Worm (Caenorhabditis elegans): ENCODE measurements around the gene F13E9.9.

The F13E9.9 gene

DNA sequence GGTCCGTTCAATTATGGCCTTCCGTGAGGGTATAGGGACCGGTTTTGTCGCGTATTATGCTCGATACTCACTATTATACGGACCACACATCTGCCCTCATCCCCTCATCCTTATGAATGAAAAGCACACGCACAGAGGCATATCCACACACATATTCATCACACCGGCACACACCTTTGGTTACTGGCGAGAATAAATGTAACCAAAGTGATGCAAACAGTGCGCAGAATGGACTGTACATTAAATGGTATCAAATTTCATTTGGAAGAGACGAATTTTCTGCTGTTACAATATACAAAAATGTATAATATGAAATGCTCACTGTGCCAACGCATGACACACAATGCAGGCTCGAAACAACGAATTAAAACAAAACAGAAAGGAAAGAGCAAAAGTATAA, 29.3 kb downstream of the F13E9.9 start:
- TF ChIP-seq ztf-4 (tag; optimal IDR thresholded peaks at IDR 0.05) (no peak), ces-1 (GFP tag; optimal IDR thresholded peaks at IDR 0.05) (no peak), nhr-84 (tag; optimal IDR thresholded peaks at IDR 0.05) (no peak), nhr-85 (tag) (no peak), pax-3 (tag; optimal IDR thresholded peaks at IDR 0.05) (no peak), C34B4.2 (tag; optimal IDR thresholded peaks at IDR 0.05) (no peak), unc-86 (tag; optimal IDR thresholded peaks at IDR 0.05) (no peak), lin-13 (GFP tag; optimal IDR thresholded peaks at IDR 0.05) (no peak), nhr-76 (tag; optimal IDR thresholded peaks at IDR 0.05) (no peak), nhr-47 (tag; optimal IDR thresholded peaks at IDR 0.05) (no peak), ztf-11 (tag; optimal IDR thresholded peaks at IDR 0.05) (no peak), sox-4 (tag; optimal IDR thresholded peaks at IDR 0.05) (no peak), tbx-2 (tag; optimal IDR thresholded peaks at IDR 0.05) (no peak), ceh-8 (GFP tag; optimal IDR thresholded peaks at IDR 0.05) (no peak), aly-2 (tag; optimal IDR thresholded peaks at IDR 0.05) (no peak), lsy-2 (tag; optimal IDR thresholded peaks at IDR 0.05) (no peak), mef-2 (tag; optimal IDR thresholded peaks at IDR 0.05) (no peak), mdl-1 (tag; optimal IDR thresholded peaks at IDR 0.05) (no peak), efl-1 (optimal IDR thresholded peaks at IDR 0.05) (no peak), efl-1 (GFP tag; optimal IDR thresholded peaks at IDR 0.05 in 1 of 2) (no peak), lin-35 (GFP tag; optimal IDR thresholded peaks at IDR 0.05) (no peak)

DNA sequence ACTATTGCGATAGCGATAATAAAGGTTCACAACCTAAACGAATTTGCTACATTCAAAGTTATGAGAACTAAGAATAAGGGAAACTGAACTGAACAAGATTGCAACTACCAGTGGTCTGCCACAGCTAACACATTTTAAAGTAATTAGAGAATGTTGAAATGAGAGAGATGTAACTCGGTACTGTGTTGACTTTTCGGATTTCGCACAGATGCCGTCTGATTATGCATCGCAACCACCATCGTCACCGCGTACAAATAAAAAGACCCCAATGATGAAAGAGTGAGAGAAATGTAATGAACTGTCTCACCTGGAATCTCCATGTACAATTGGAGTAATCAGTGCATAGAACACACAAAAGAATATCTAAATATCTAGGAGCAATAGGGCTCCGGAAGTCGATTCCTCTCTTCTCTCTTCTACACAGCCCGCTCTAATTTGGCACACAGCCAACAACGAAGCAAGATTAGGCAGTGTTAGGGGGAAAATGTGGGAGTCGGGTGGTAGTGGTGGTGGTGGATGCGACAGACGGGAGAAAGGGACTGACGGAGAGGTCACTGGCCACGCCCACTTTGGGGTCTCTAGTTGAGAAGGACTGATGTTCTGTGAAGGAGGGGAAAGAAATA, 30.3 kb downstream of the F13E9.9 start, which contains the start of gene F13E9.11:
TSS of gene F13E9.11 (minus strand) at position 507 of the 623 bp plus-strand sequence.
- TF ChIP-seq lin-14 (GFP tag; optimal IDR thresholded peaks at IDR 0.05), result peak; percentile 74
- TF ChIP-seq tbx-2 (tag; optimal IDR thresholded peaks at IDR 0.05), result peak; percentile 15
- TF ChIP-seq nhr-47 (tag; optimal IDR thresholded peaks at IDR 0.05), result peak; percentile 2
- TF ChIP-seq efl-3 (GFP tag; optimal IDR thresholded peaks at IDR 0.05), result no peak
- no peak for TF ChIP-seq blmp-1 (tag; optimal IDR thresholded peaks at IDR 0.05)
- peak in 1 of 3 experiments; percentile 43 for TF ChIP-seq ceh-82 (tag; optimal IDR thresholded peaks at IDR 0.05)
- TF ChIP-seq C34B4.2 (tag; optimal IDR thresholded peaks at IDR 0.05), result no peak
- TF ChIP-seq rnt-1 (tag; optimal IDR thresholded peaks at IDR 0.05), result peak; percentile 4

DNA sequence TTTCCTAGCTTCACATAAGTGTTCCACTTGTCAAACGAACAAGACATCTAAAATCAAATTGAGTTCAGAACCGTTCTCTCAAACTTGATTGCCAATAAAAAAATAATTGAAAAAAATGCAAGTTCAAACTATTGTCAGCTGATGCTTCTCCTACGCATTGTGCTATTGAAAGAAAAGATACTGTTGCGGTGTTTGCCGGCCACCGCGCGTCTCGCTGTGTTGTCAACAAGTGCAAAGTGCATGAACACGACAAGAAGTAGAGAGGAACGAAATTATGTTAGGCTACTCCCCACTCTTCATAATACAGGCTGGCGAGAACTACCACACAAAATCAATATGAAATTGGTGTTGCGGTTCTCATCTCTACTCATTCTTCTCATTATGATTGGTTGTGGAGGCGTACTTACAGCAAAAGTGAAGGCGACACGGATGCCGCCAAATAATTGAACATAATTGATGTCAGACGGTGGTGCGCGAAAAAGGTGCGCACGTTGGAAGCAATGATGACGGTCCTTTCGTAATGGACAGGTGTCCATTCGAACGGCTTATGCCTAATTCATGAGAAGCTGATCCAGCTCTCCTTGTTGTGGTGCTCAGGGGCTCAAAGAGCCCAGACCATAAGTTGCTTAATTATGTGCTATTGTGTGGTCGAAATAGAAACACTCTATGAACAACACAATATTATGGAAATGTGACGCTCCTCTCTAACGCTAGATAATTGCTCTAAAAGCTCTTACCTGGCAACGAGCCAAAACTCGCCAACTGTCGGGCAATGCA, 31.4 kb downstream of the F13E9.9 start:
- TF ChIP-seq mdl-1 (tag; optimal IDR thresholded peaks at IDR 0.05), result no peak
- TF ChIP-seq fkh-10 (GFP tag; optimal IDR thresholded peaks at IDR 0.05), result no peak
- TF ChIP-seq ceh-88 (GFP tag; IDR thresholded peaks at IDR 0.05), result no peak
- TF ChIP-seq ztf-11 (tag; optimal IDR thresholded peaks at IDR 0.05), result no peak
- TF ChIP-seq unc-86 (tag; optimal IDR thresholded peaks at IDR 0.05), result no peak
- no peak for TF ChIP-seq pqm-1 (tag; optimal IDR thresholded peaks at IDR 0.05)
- no peak for TF ChIP-seq mep-1 (tag; optimal IDR thresholded peaks at IDR 0.05)
- no peak for TF ChIP-seq efl-1 (optimal IDR thresholded peaks at IDR 0.05)
- peak in 1 of 2 experiments; percentile 59 for TF ChIP-seq efl-1 (GFP tag; optimal IDR thresholded peaks at IDR 0.05 in 1 of 2)

DNA sequence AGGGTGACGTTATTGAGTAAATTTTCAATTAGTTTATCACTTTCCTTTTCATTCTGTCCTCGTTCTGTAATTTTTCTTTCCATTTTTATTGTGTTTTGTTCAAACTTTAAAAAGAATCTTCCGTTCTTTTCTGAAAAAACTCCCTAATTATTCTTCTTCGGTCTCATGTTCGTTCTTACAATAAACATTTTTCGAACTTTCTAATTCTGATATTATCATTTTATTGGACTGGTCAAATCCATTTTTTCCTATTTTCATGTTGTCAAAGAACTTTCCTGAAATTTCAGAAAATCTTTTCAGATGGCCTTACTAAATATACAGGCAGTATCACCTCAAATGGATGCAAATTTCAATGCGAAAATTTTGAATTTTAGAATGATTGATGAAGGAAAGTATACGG, 35.0 kb downstream of the F13E9.9 start, which contains the start of gene nish-1:
TSS of gene nish-1 (plus strand) at position 301 of the 400 bp plus-strand sequence.
- no peak for TF ChIP-seq blmp-1 (tag; optimal IDR thresholded peaks at IDR 0.05)
- TF ChIP-seq pax-3 (tag; optimal IDR thresholded peaks at IDR 0.05), result no peak
- no peak for TF ChIP-seq pqm-1 (tag; optimal IDR thresholded peaks at IDR 0.05)
- TF ChIP-seq nhr-76 (tag; optimal IDR thresholded peaks at IDR 0.05), result no peak
- no peak for TF ChIP-seq mab-9 (GFP tag; IDR thresholded peaks at IDR 0.05)
- no peak for TF ChIP-seq aly-2 (tag; optimal IDR thresholded peaks at IDR 0.05)
- TF ChIP-seq unc-62 (GFP tag; optimal IDR thresholded peaks at IDR 0.05), result no peak
- no peak for TF ChIP-seq jun-1 (tag; optimal IDR thresholded peaks at IDR 0.05)
- TF ChIP-seq nhr-84 (tag; optimal IDR thresholded peaks at IDR 0.05), result no peak
- no peak for TF ChIP-seq tlp-1 (tag; optimal IDR thresholded peaks at IDR 0.05)

All from whole organism, L1 larva.